Worm (Caenorhabditis elegans) whole organism, L4 larva: ENCODE measurements around the gene hira-1.

Experiments
- Y105C5A.15 ChIP-seq: fragments of 200-800 bp; sonication (Bioruptor generic); IDR thresholded peaks from 2 replicates; pipeline ENCODE4 v1.3.6; 2022; ENCODE audit warnings: missing genetic modification characterization, missing compliant biosample characterization
- ZK337.2 ChIP-seq: fragments of 200-800 bp; sonication (Bioruptor generic); IDR thresholded peaks from 2 replicates; pipeline ENCODE4 v1.3.6; 2022; ENCODE audit warnings: missing genetic modification reagents, missing genetic modification characterization, missing compliant biosample characterization
- ama-1 ChIP-seq: fragments of 150-350 bp; optimal IDR thresholded peaks from 2 replicates; lab custom pipeline; 2014; ENCODE audit warnings: inconsistent platforms, mixed read lengths
- arid-1 ChIP-seq: fragments of 200-800 bp; sonication (Bioruptor generic); conservative IDR thresholded peaks from 2 replicates; pipeline ENCODE4 v1.3.6; 2022; ENCODE audit warnings: missing genetic modification reagents, missing genetic modification characterization, missing compliant biosample characterization
- ceh-32 ChIP-seq: sonication (generic microtip); optimal IDR thresholded peaks from 2 replicates; lab custom pipeline; 2016; ENCODE audit warnings: mild to moderate bottlenecking, missing genetic modification characterization, missing compliant biosample characterization; ENCODE audit not compliant: poor library complexity
- ces-1 ChIP-seq: fragments of 150-350 bp; sonication (generic microtip); optimal IDR thresholded peaks from 4 replicates; lab custom pipeline; 2014; ENCODE audit warnings: missing biosample characterization, missing genetic modification reagents, missing genetic modification characterization
- gei-8 ChIP-seq: fragments of 200-800 bp; sonication (Bioruptor generic); optimal IDR thresholded peaks from 2 replicates; lab custom pipeline; 2018; ENCODE audit warnings: mild to moderate bottlenecking, missing genetic modification characterization, missing compliant biosample characterization
- hlh-11 ChIP-seq: fragments of 200-800 bp; sonication (Bioruptor generic); optimal IDR thresholded peaks from 2 replicates; lab custom pipeline; 2018; ENCODE audit warnings: mild to moderate bottlenecking, missing genetic modification characterization, missing compliant biosample characterization
- hlh-30 ChIP-seq: sonication (generic microtip); optimal IDR thresholded peaks from 2 replicates; lab custom pipeline; 2017; ENCODE audit warnings: antibody characterized with exemption, mild to moderate bottlenecking, missing genetic modification characterization, missing compliant biosample characterization; ENCODE audit not compliant: insufficient read depth
- lin-1 ChIP-seq: fragments of 200-800 bp; sonication (Bioruptor generic); IDR thresholded peaks from 2 replicates; pipeline ENCODE4 v1.3.6; 2022; ENCODE audit warnings: missing genetic modification reagents, missing genetic modification characterization, missing compliant biosample characterization
- madf-5 ChIP-seq, 2 experiments: fragments of 200-800 bp; sonication (Bioruptor generic); IDR thresholded peaks; 2 replicates each; pipeline ENCODE4 v1.3.6; 2022; ENCODE audit warnings: missing compliant biosample characterization in 2 of 2, missing genetic modification characterization in 2 of 2
- mes-2 ChIP-seq: sonication (generic microtip); optimal IDR thresholded peaks from 2 replicates; lab custom pipeline; 2016; ENCODE audit warnings: missing genotype, mild to moderate bottlenecking, missing genetic modification characterization, missing compliant biosample characterization; ENCODE audit not compliant: poor library complexity, severe bottlenecking
- mxl-2 ChIP-seq: fragments of 200-800 bp; sonication (Bioruptor generic); conservative IDR thresholded peaks from 2 replicates; pipeline ENCODE4 v1.3.6; 2022; ENCODE audit warnings: missing genetic modification reagents, missing genetic modification characterization, missing compliant biosample characterization
- nhr-11 ChIP-seq: fragments of 150-350 bp; optimal IDR thresholded peaks from 2 replicates; lab custom pipeline; 2014; ENCODE audit warnings: missing biosample characterization, missing genetic modification characterization
- nhr-237 ChIP-seq: sonication (generic microtip); optimal IDR thresholded peaks from 2 replicates; lab custom pipeline; 2017; ENCODE audit warnings: missing biosample characterization, missing genetic modification characterization
- pha-4 ChIP-seq, 2 experiments: fragments of 150-350 bp in 1 of 2; fragments of 200-800 bp in 1 of 2; sonication (Bioruptor generic) in 1 of 2; IDR thresholded peaks in 1 of 2; optimal IDR thresholded peaks in 1 of 2; 2 replicates each; pipeline versions ENCODE4 v1.3.6 to Lab custom; 2014 to 2022; ENCODE audit warnings: missing genetic modification characterization in 2 of 2, missing genetic modification reagents in 2 of 2, missing biosample characterization in 1 of 2, missing compliant biosample characterization in 1 of 2
- snpc-4 ChIP-seq: fragments of 150-350 bp; optimal IDR thresholded peaks from 2 replicates; lab custom pipeline; 2014; ENCODE audit warnings: missing biosample characterization, missing genetic modification characterization
- spr-3 ChIP-seq: fragments of 200-800 bp; sonication (Bioruptor generic); optimal IDR thresholded peaks from 2 replicates; lab custom pipeline; 2018; ENCODE audit warnings: mild to moderate bottlenecking, missing genetic modification characterization, missing compliant biosample characterization
- zag-1 ChIP-seq: fragments of 150-350 bp; optimal IDR thresholded peaks from 2 replicates; lab custom pipeline; 2014; ENCODE audit warnings: missing biosample characterization, missing genetic modification characterization

hira-1 gene

ce11 chrIII:5245067-5245466, 54.1 kb downstream of the hira-1 start:
- TF ChIP-seq zag-1 (tag; lab: Kevin White, UChicago) (no peak), ZK337.2 (GFP tag; lab: Robert Waterston, UW) (no peak), hlh-30 (tag; lab: Kevin White, UChicago) (no peak), spr-3 (GFP tag; lab: Kevin White, UChicago) (no peak), ceh-32 (tag; lab: Kevin White, UChicago) (no peak), hlh-11 (tag; lab: Kevin White, UChicago) (no peak), arid-1 (GFP tag; lab: Robert Waterston, UW) (no peak), snpc-4 (tag; lab: Kevin White, UChicago) (no peak), ces-1 (no peak), lin-1 (GFP tag; lab: Robert Waterston, UW) (no peak), pha-4 (GFP tag; IDR thresholded peaks at IDR 0.05; lab: Robert Waterston, UW) (no peak), pha-4 (tag; optimal IDR thresholded peaks at IDR 0.05; lab: Kevin White, UChicago) (no peak), nhr-237 (tag; lab: Kevin White, UChicago) (no peak), nhr-11 (no peak), mxl-2 (no peak), madf-5 (GFP tag; IDR thresholded peaks at IDR 0.05; lab: Robert Waterston, UW) (no peak), ama-1 (no peak), mes-2 (no peak), gei-8 (no peak), Y105C5A.15 (GFP tag; lab: Robert Waterston, UW) (no peak)
- TF ChIP-seq, all 104 proteins: peak for 0
